Worm (Caenorhabditis elegans) whole organism, L1 larva: Measurements from ENCODE around the gene fbxa-185.

Experiments used
- C34B4.2 ChIP-seq: sonication (generic microtip); optimal IDR thresholded peaks from 2 replicates; lab custom pipeline; 2017; ENCODE audit warnings: mild to moderate bottlenecking, missing genetic modification characterization, missing compliant biosample characterization
- F16B12.6 ChIP-seq: fragments of 150-350 bp; optimal IDR thresholded peaks from 2 replicates; lab custom pipeline; 2014; ENCODE audit warnings: missing biosample characterization, missing genetic modification characterization
- aha-1 ChIP-seq: fragments of 150-350 bp; optimal IDR thresholded peaks from 2 replicates; lab custom pipeline; 2014; ENCODE audit warnings: missing biosample characterization, missing genetic modification characterization
- alr-1 ChIP-seq: fragments of 200-800 bp; sonication (Bioruptor generic); optimal IDR thresholded peaks from 2 replicates; lab custom pipeline; 2018; ENCODE audit warnings: borderline replicate concordance, mild to moderate bottlenecking, missing genetic modification characterization, missing compliant biosample characterization
- ceh-63 ChIP-seq: fragments of 200-800 bp; sonication (Bioruptor generic); optimal IDR thresholded peaks from 2 replicates; lab custom pipeline; 2018; ENCODE audit warnings: mild to moderate bottlenecking, missing genetic modification characterization, missing compliant biosample characterization
- ceh-88 ChIP-seq: fragments of 200-800 bp; sonication (Bioruptor generic); IDR thresholded peaks from 2 replicates; pipeline ENCODE4 v1.3.6; 2022; ENCODE audit warnings: missing genetic modification characterization, missing compliant biosample characterization
- ces-1 ChIP-seq: fragments of 150-350 bp; optimal IDR thresholded peaks from 2 replicates; lab custom pipeline; 2014; ENCODE audit warnings: missing biosample characterization, missing genetic modification reagents, missing genetic modification characterization
- efl-1 ChIP-seq, 4 experiments: fragments of 150-350 bp; optimal IDR thresholded peaks in 3 of 4; peaks in 1 of 4; 1 replicate in 1 of 4; 2 replicates in 3 of 4; lab custom pipeline; 2014; ENCODE audit warnings: missing biosample characterization in 2 of 4, missing genetic modification characterization in 2 of 4, missing genetic modification reagents in 2 of 4
- egl-27 ChIP-seq, 2 experiments: fragments of 150-350 bp in 1 of 2; sonication (generic microtip); optimal IDR thresholded peaks; 3 replicates each; lab custom pipeline; 2017 to 2018; ENCODE audit warnings: missing biosample characterization in 2 of 2, missing genetic modification characterization in 2 of 2, missing genetic modification reagents in 2 of 2
- elt-2 ChIP-seq: sonication (generic microtip); optimal IDR thresholded peaks from 2 replicates; lab custom pipeline; 2016; ENCODE audit warnings: missing genetic modification characterization, mild to moderate bottlenecking, inconsistent platforms, missing compliant biosample characterization, missing genetic modification reagents
- fkh-10 ChIP-seq: sonication (generic microtip); optimal IDR thresholded peaks from 2 replicates; lab custom pipeline; 2017; ENCODE audit warnings: missing biosample characterization, missing genetic modification reagents, missing genetic modification characterization
- fkh-4 ChIP-seq: sonication (generic microtip); optimal IDR thresholded peaks from 2 replicates; lab custom pipeline; 2016; ENCODE audit warnings: missing compliant biosample characterization, missing genetic modification characterization, borderline replicate concordance
- fos-1 ChIP-seq: fragments of 150-350 bp; optimal IDR thresholded peaks from 2 replicates; lab custom pipeline; 2014; ENCODE audit warnings: missing biosample characterization, missing genetic modification characterization
- hlh-17 ChIP-seq: fragments of 200-800 bp; sonication (Bioruptor generic); optimal IDR thresholded peaks from 2 replicates; lab custom pipeline; 2018; ENCODE audit warnings: missing genetic modification characterization, mild to moderate bottlenecking, missing compliant biosample characterization, moderate library complexity, borderline replicate concordance
- hpl-2 ChIP-seq: fragments of 150-350 bp; optimal IDR thresholded peaks from 2 replicates; lab custom pipeline; 2014; ENCODE audit warnings: missing biosample characterization, missing genetic modification reagents, missing genetic modification characterization
- irx-1 ChIP-seq: sonication (generic microtip); optimal IDR thresholded peaks from 2 replicates; lab custom pipeline; 2016; ENCODE audit warnings: missing genetic modification characterization, missing compliant biosample characterization
- lin-13 ChIP-seq: fragments of 150-350 bp; optimal IDR thresholded peaks from 2 replicates; lab custom pipeline; 2014; ENCODE audit warnings: missing biosample characterization, missing genetic modification reagents, missing genetic modification characterization
- lin-35 ChIP-seq, 2 experiments: fragments of 150-350 bp; optimal IDR thresholded peaks; 2 replicates each; lab custom pipeline; 2014; ENCODE audit warnings: missing biosample characterization in 2 of 2, missing genetic modification characterization in 2 of 2, missing genetic modification reagents in 2 of 2
- lsy-2 ChIP-seq, 2 experiments: fragments of 150-350 bp; optimal IDR thresholded peaks; 2 replicates each; lab custom pipeline; 2014; ENCODE audit warnings: missing biosample characterization in 2 of 2, missing genetic modification characterization in 2 of 2
- mdl-1 ChIP-seq, 2 experiments: fragments of 150-350 bp; optimal IDR thresholded peaks; 2 replicates each; lab custom pipeline; 2014 to 2017; ENCODE audit warnings: missing biosample characterization in 2 of 2, missing genetic modification characterization in 2 of 2, inconsistent platforms in 1 of 2
- nhr-20 ChIP-seq: sonication (generic microtip); optimal IDR thresholded peaks from 2 replicates; lab custom pipeline; 2016; ENCODE audit warnings: mild to moderate bottlenecking, missing genetic modification characterization, missing compliant biosample characterization
- nhr-237 ChIP-seq: fragments of 150-350 bp; optimal IDR thresholded peaks from 2 replicates; lab custom pipeline; 2014; ENCODE audit warnings: missing biosample characterization, missing genetic modification characterization
- nhr-28 ChIP-seq: fragments of 150-350 bp; optimal IDR thresholded peaks from 2 replicates; lab custom pipeline; 2014; ENCODE audit warnings: missing biosample characterization, missing genetic modification characterization
- nhr-77 ChIP-seq: fragments of 150-350 bp; optimal IDR thresholded peaks from 2 replicates; lab custom pipeline; 2014; ENCODE audit warnings: missing biosample characterization, missing genetic modification characterization
- nhr-85 ChIP-seq: sonication (generic microtip); peaks from one replicate; lab custom pipeline; 2016; ENCODE audit warnings: missing genetic modification characterization, inconsistent platforms, missing compliant biosample characterization
- nhr-90 ChIP-seq: sonication (generic microtip); optimal IDR thresholded peaks from 2 replicates; lab custom pipeline; 2016; ENCODE audit warnings: mild to moderate bottlenecking, missing genetic modification characterization, missing compliant biosample characterization; ENCODE audit not compliant: poor library complexity
- pax-3 ChIP-seq: fragments of 200-800 bp; sonication (Bioruptor generic); optimal IDR thresholded peaks from 2 replicates; lab custom pipeline; 2018; ENCODE audit warnings: mild to moderate bottlenecking, missing genetic modification characterization, moderate library complexity, missing compliant biosample characterization
- pqm-1 ChIP-seq: sonication (generic microtip); optimal IDR thresholded peaks from 3 replicates; lab custom pipeline; 2017; ENCODE audit warnings: missing biosample characterization, missing genetic modification characterization
- snu-23 ChIP-seq: sonication (generic microtip); optimal IDR thresholded peaks from 2 replicates; lab custom pipeline; 2016; ENCODE audit warnings: missing genetic modification characterization, missing compliant biosample characterization
- sox-4 ChIP-seq: sonication (generic microtip); optimal IDR thresholded peaks from 2 replicates; lab custom pipeline; 2016; ENCODE audit warnings: missing genetic modification characterization, missing compliant biosample characterization
- sup-37 ChIP-seq: fragments of 200-800 bp; sonication (Bioruptor generic); optimal IDR thresholded peaks from 2 replicates; lab custom pipeline; 2018; ENCODE audit warnings: mild to moderate bottlenecking, missing genetic modification characterization, missing compliant biosample characterization
- unc-30 ChIP-seq: sonication (generic microtip); optimal IDR thresholded peaks from 2 replicates; lab custom pipeline; 2017; ENCODE audit warnings: missing biosample characterization, missing genetic modification characterization

Gene fbxa-185

ce11 chrV:17328497-17328896 is 2.9 kb upstream of the fbxa-185 start, which contains the start of gene srg-44:
srg-44 (plus strand) TSS chrV:17328797.
- TF ChIP-seq irx-1 (tag; lab: Kevin White, UChicago) (no peak), fos-1 (tag; lab: Kevin White, UChicago) (no peak), nhr-90 (no peak), ceh-63 (GFP tag; lab: Kevin White, UChicago) (no peak), nhr-85 (tag; lab: Kevin White, UChicago) (no peak), egl-27 (tag; optimal IDR thresholded peaks at IDR 0.05; lab: Kevin White, UChicago) (no peak), sup-37 (GFP tag; lab: Kevin White, UChicago) (no peak), nhr-20 (tag; lab: Kevin White, UChicago) (no peak), pax-3 (tag; lab: Kevin White, UChicago) (no peak), hpl-2 (GFP tag; lab: Kevin White, UChicago) (no peak), pqm-1 (tag; lab: Kevin White, UChicago) (no peak), nhr-77 (no peak), F16B12.6 (tag; lab: Kevin White, UChicago) (no peak), snu-23 (GFP tag; lab: Kevin White, UChicago) (no peak), sox-4 (no peak)

DNA sequence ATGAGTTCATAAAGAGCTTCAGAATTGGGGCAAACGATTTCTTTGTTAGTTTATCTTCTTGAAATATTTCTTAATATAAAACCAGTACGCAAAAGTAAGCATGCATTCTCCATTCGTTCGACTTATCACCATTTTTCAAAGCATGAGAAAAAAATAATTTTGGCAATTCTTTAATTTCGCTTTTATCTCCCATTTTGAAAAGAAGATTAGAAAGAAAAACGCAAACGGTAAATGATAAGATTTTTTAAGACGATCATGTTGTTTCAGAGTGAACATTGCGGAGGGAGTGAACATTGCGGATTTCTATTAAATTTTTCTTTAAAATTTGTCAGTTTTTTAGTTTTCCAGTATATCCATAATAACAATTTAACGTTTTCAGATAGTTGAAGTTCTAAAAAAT is 7.9 kb downstream of the fbxa-185 start:
- TF ChIP-seq ces-1 (GFP tag; lab: Kevin White, UChicago), result no peak
- no peak for TF ChIP-seq lin-13
- TF ChIP-seq fkh-10, result no peak
- TF ChIP-seq aha-1, result no peak
- TF ChIP-seq elt-2, result peak; percentile 56
- TF ChIP-seq unc-30 (tag; lab: Kevin White, UChicago), result no peak
- no peak for TF ChIP-seq alr-1

DNA sequence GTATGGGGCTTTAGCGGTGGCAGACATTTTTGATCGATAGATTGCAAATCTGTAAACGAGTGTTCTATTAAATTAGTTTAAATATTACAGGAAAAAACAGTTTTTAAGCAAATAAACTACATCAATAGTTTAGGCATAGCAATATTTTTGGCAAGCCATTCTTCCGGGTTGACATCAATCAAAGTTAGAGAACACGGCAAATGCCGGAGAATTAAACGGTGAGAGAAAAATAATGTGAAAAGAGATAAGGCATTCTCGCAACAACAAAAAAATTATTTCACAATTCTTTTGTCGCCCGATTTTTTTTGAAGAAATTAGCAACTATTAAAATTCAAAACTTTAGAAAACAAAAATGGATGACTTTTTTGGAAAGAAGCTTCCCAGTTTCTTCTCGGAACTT is 13.4 kb downstream of the fbxa-185 start, which contains the start of the genes fbxa-188 and fbxa-189:
fbxa-188 (minus strand) TSS at position 51 of the 400 bp plus-strand sequence.
fbxa-189 (plus strand) TSS at position 339 of the 400 bp plus-strand sequence.
- TF ChIP-seq elt-2 (peak; percentile 31), lsy-2 (tag; optimal IDR thresholded peaks at IDR 0.05; lab: Kevin White, UChicago) (no peak)
- TF ChIP-seq, all 84 proteins: peak for 1

- TF ChIP-seq nhr-28 (tag; lab: Kevin White, UChicago), result no peak
- TF ChIP-seq C34B4.2 (tag; lab: Kevin White, UChicago), result no peak
- no peak for TF ChIP-seq mdl-1 (tag; optimal IDR thresholded peaks at IDR 0.05; lab: Kevin White, UChicago)
- TF ChIP-seq hlh-17 (GFP tag; lab: Kevin White, UChicago), result no peak
- TF ChIP-seq fkh-4, result no peak
- no peak for TF ChIP-seq snu-23 (GFP tag; lab: Kevin White, UChicago)
- TF ChIP-seq lin-35 (GFP tag; optimal IDR thresholded peaks at IDR 0.05; lab: Kevin White, UChicago), result no peak
- no peak for TF ChIP-seq ceh-88 (GFP tag; lab: Robert Waterston, UW)
- TF ChIP-seq egl-27 (tag; optimal IDR thresholded peaks at IDR 0.05; lab: Kevin White, UChicago), result no peak
These were observed 16.2 kb downstream of the fbxa-185 start, which contains the start of gene skr-5 for ce11 chrV:17347602-17348001. skr-5 (plus strand) TSS chrV:17347902.

DNA sequence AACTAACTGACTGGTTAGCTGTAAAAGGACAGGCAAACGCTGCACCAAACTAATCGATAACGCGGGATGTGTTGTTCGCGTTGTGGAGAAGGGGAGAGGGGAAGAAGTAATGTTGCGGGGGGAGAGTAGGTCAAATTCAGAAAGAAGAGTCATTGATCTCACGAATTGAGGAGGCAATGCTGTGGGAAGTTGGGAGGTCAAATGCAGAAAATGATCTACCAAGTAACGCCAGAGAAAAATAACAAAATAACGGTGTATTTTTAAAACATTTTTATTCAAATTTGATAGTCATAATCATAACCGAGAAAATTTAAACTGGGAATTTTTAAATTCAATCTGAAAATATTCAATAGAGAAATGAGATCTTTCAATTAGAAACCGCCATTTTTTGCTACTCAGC is 18.7 kb downstream of the fbxa-185 start, which contains the start of gene lsy-27:
lsy-27 (minus strand) TSS at position 101 of the 400 bp plus-strand sequence.
- TF ChIP-seq nhr-237, result no peak
- TF ChIP-seq ceh-88 (GFP tag; lab: Robert Waterston, UW), result no peak
- TF ChIP-seq egl-27 (tag; optimal IDR thresholded peaks at IDR 0.05; lab: Kevin White, UChicago), result no peak
- no peak for TF ChIP-seq hpl-2 (GFP tag; lab: Kevin White, UChicago)
- TF ChIP-seq ces-1 (GFP tag; lab: Kevin White, UChicago), result no peak
- no peak for TF ChIP-seq pqm-1 (tag; lab: Kevin White, UChicago)
- TF ChIP-seq ceh-63 (GFP tag; lab: Kevin White, UChicago), result no peak
- no peak for TF ChIP-seq efl-1 (optimal IDR thresholded peaks at IDR 0.05; lab: Kevin White, UChicago)
- no peak for TF ChIP-seq efl-1 (GFP tag; optimal IDR thresholded peaks at IDR 0.05 in 1 of 2; lab: Kevin White, UChicago)
- no peak for TF ChIP-seq snu-23 (GFP tag; lab: Kevin White, UChicago)
- TF ChIP-seq, all 84 proteins: peak for 0
